Worm (Caenorhabditis elegans) whole organism, L3 larva: ENCODE results near the gene nspf-1.

Source experiments
- ceh-9 ChIP-seq: sonication (generic microtip); optimal IDR thresholded peaks from 2 replicates; lab custom pipeline; 2018; ENCODE audit warnings: missing biosample characterization, missing genetic modification characterization
- elt-3 ChIP-seq, 3 experiments: fragments of 150-350 bp in 1 of 3; sonication (generic microtip) in 2 of 3; optimal IDR thresholded peaks; 2 replicates in 2 of 3; 4 replicates in 1 of 3; lab custom pipeline; 2014 to 2017; ENCODE audit warnings: missing biosample characterization in 3 of 3, missing genetic modification characterization in 3 of 3
- fos-1 ChIP-seq: fragments of 150-350 bp; optimal IDR thresholded peaks from 2 replicates; lab custom pipeline; 2014; ENCODE audit warnings: missing biosample characterization, missing genetic modification characterization
- jun-1 ChIP-seq: fragments of 150-350 bp; optimal IDR thresholded peaks from 2 replicates; lab custom pipeline; 2014; ENCODE audit warnings: missing biosample characterization, missing genetic modification reagents, missing genetic modification characterization
- lin-15B ChIP-seq: fragments of 150-350 bp; optimal IDR thresholded peaks from 2 replicates; lab custom pipeline; 2014; ENCODE audit warnings: missing biosample characterization, missing genetic modification characterization
- nhr-12 ChIP-seq: fragments of 150-350 bp; optimal IDR thresholded peaks from 2 replicates; lab custom pipeline; 2014; ENCODE audit warnings: missing biosample characterization, missing genetic modification characterization
- nhr-237 ChIP-seq: fragments of 150-350 bp; optimal IDR thresholded peaks from 2 replicates; lab custom pipeline; 2014; ENCODE audit warnings: missing biosample characterization, missing genetic modification characterization
- nhr-28 ChIP-seq: fragments of 150-350 bp; optimal IDR thresholded peaks from 2 replicates; lab custom pipeline; 2014; ENCODE audit warnings: missing biosample characterization, missing genetic modification characterization
- pqm-1 ChIP-seq: fragments of 150-350 bp; optimal IDR thresholded peaks from 2 replicates; lab custom pipeline; 2017; ENCODE audit warnings: missing biosample characterization, missing genetic modification characterization, inconsistent platforms
- skn-1 ChIP-seq: fragments of 150-350 bp; optimal IDR thresholded peaks from 2 replicates; lab custom pipeline; 2014; ENCODE audit warnings: missing biosample characterization, missing genetic modification characterization

ce11 chrII:2709942-2710341 is 22.5 kb downstream of the nspf-1 start, which contains the start of gene T05A8.1:
- no peak for TF ChIP-seq pqm-1
- TF ChIP-seq elt-3 (tag; optimal IDR thresholded peaks at IDR 0.05; lab: Kevin White, UChicago): no peak
- TF ChIP-seq nhr-12 (tag; lab: Kevin White, UChicago): no peak
- no peak for TF ChIP-seq lin-15B (tag; lab: Kevin White, UChicago)
- TF ChIP-seq fos-1 (tag; lab: Kevin White, UChicago): no peak
- TF ChIP-seq ceh-9: no peak
- no peak for TF ChIP-seq nhr-28 (tag; lab: Kevin White, UChicago)
- TF ChIP-seq nhr-237: no peak
- no peak for TF ChIP-seq skn-1 (tag; lab: Kevin White, UChicago)
- no peak for TF ChIP-seq jun-1
